Worm (Caenorhabditis elegans): ENCODE data around the gene T23E1.3.

ce11 chrIV:3131871-3132586 is 13.7 kb upstream of the T23E1.3 start:
- TF ChIP-seq dmd-4 (tag; optimal IDR thresholded peaks at IDR 0.05; ENCODE audit: borderline replicate concordance) (no peak), fkh-6 (tag; optimal IDR thresholded peaks at IDR 0.05) (no peak), C08G9.2 (tag; optimal IDR thresholded peaks at IDR 0.05) (no peak), ceh-45 (GFP tag; IDR thresholded peaks at IDR 0.05) (no peak), ama-1 (optimal IDR thresholded peaks at IDR 0.05) (no peak), pag-3 (tag; optimal IDR thresholded peaks at IDR 0.05; ENCODE audit: borderline replicate concordance) (no peak), ztf-16 (tag; optimal IDR thresholded peaks at IDR 0.05) (no peak), zip-5 (tag; optimal IDR thresholded peaks at IDR 0.05) (no peak), nhr-11 (tag; optimal IDR thresholded peaks at IDR 0.05) (no peak), hlh-15 (tag; optimal IDR thresholded peaks at IDR 0.05) (no peak), ceh-22 (tag; optimal IDR thresholded peaks at IDR 0.05) (no peak), hlh-30 (tag; optimal IDR thresholded peaks at IDR 0.05; ENCODE audit: insufficient read depth) (no peak), ahr-1 (tag; optimal IDR thresholded peaks at IDR 0.05) (no peak)

Data from whole organism, late embryonic.